Worm (Caenorhabditis elegans): ENCODE data around the gene F45E1.4.

Gene F45E1.4

ce11 chrX:7951578-7951977 lies 34.2 kb upstream of the F45E1.4 start:
- TF ChIP-seq fkh-4 (tag; optimal IDR thresholded peaks at IDR 0.05; ENCODE audit: borderline replicate concordance) (peak; percentile 41), fkh-8 (tag; optimal IDR thresholded peaks at IDR 0.05) (peak; percentile 99), elt-2 (tag; optimal IDR thresholded peaks at IDR 0.05) (peak; percentile 69), dpl-1 (GFP tag; optimal IDR thresholded peaks at IDR 0.05) (peak; percentile 41 to 52 (median 44)), snu-23 (GFP tag; optimal IDR thresholded peaks at IDR 0.05) (peak; percentile 94), blmp-1 (tag; optimal IDR thresholded peaks at IDR 0.05) (peak; percentile 60), C04F5.9 (tag; optimal IDR thresholded peaks at IDR 0.05) (peak; percentile 44), mef-2 (tag; optimal IDR thresholded peaks at IDR 0.05) (peak; percentile 18), jun-1 (tag; optimal IDR thresholded peaks at IDR 0.05) (peak; percentile 82), nhr-76 (tag; optimal IDR thresholded peaks at IDR 0.05) (no peak), lsy-2 (tag; optimal IDR thresholded peaks at IDR 0.05) (peak; percentile 83), unc-130 (tag; optimal IDR thresholded peaks at IDR 0.05) (peak; percentile 61), nhr-11 (tag; optimal IDR thresholded peaks at IDR 0.05) (peak; percentile 82), nhr-12 (tag; optimal IDR thresholded peaks at IDR 0.05) (no peak), fkh-10 (GFP tag; optimal IDR thresholded peaks at IDR 0.05) (peak; percentile 57), unc-30 (tag; optimal IDR thresholded peaks at IDR 0.05) (no peak), tbx-2 (tag; optimal IDR thresholded peaks at IDR 0.05) (peak; percentile 95), lin-35 (GFP tag; optimal IDR thresholded peaks at IDR 0.05) (peak; percentile 76 to 86), alr-1 (tag; optimal IDR thresholded peaks at IDR 0.05; ENCODE audit: borderline replicate concordance) (no peak), nhr-19 (GFP tag; conservative IDR thresholded peaks at IDR 0.05) (peak; percentile 86), ceh-90 (tag; optimal IDR thresholded peaks at IDR 0.05) (no peak), nhr-71 (tag; optimal IDR thresholded peaks at IDR 0.05) (peak; percentile 97), swsn-7 (tag; optimal IDR thresholded peaks at IDR 0.05) (peak; percentile 91), unc-62 (GFP tag; optimal IDR thresholded peaks at IDR 0.05) (no peak), aly-2 (tag; optimal IDR thresholded peaks at IDR 0.05) (no peak), efl-3 (GFP tag; optimal IDR thresholded peaks at IDR 0.05) (no peak), aha-1 (tag; optimal IDR thresholded peaks at IDR 0.05) (peak; percentile 65), ama-1 (optimal IDR thresholded peaks at IDR 0.05) (no peak), lin-14 (GFP tag; optimal IDR thresholded peaks at IDR 0.05) (peak; percentile 98), sup-37 (GFP tag; optimal IDR thresholded peaks at IDR 0.05) (peak; percentile 63), nhr-237 (tag; optimal IDR thresholded peaks at IDR 0.05) (no peak), hlh-4 (tag; optimal IDR thresholded peaks at IDR 0.05) (peak; percentile 33), elt-3 (tag; optimal IDR thresholded peaks at IDR 0.05) (peak in 1 of 6 experiments; percentile 55), egl-13 (tag; optimal IDR thresholded peaks at IDR 0.05) (peak; percentile 92), lin-13 (GFP tag; optimal IDR thresholded peaks at IDR 0.05) (peak; percentile 89), nhr-85 (tag) (peak; percentile 93), egl-27 (tag; optimal IDR thresholded peaks at IDR 0.05) (no peak), ceh-82 (tag; optimal IDR thresholded peaks at IDR 0.05) (peak; percentile 44 to 80 (median 75)), zag-1 (tag; optimal IDR thresholded peaks at IDR 0.05) (no peak), zip-4 (GFP tag; optimal IDR thresholded peaks at IDR 0.05) (peak; percentile 11), pag-3 (tag; optimal IDR thresholded peaks at IDR 0.05; ENCODE audit: borderline replicate concordance, insufficient read depth) (peak; percentile 90), rnt-1 (tag; optimal IDR thresholded peaks at IDR 0.05) (peak; percentile 86), nhr-77 (tag; optimal IDR thresholded peaks at IDR 0.05) (no peak), unc-86 (tag; optimal IDR thresholded peaks at IDR 0.05) (peak; percentile 97), C16A3.4 (tag; optimal IDR thresholded peaks at IDR 0.05) (peak; percentile 56), snpc-4 (tag; optimal IDR thresholded peaks at IDR 0.05) (peak; percentile 71), tlp-1 (tag; optimal IDR thresholded peaks at IDR 0.05) (no peak), mdl-1 (tag; optimal IDR thresholded peaks at IDR 0.05) (peak in 1 of 2 experiments; percentile 97), isw-1 (GFP tag; IDR thresholded peaks at IDR 0.05) (peak; percentile 83), grh-1 (GFP tag; IDR thresholded peaks at IDR 0.05) (peak; percentile 54; the same call in 1 of the 2 replicates), F16B12.6 (tag; optimal IDR thresholded peaks at IDR 0.05) (peak; percentile 9), ztf-11 (tag; optimal IDR thresholded peaks at IDR 0.05) (peak in 1 of 2 experiments; percentile 91), pqm-1 (tag; optimal IDR thresholded peaks at IDR 0.05) (no peak)
